Worm (Caenorhabditis elegans): ENCODE data around the gene ugt-63.

The ugt-63 gene

ce11 chrV:5088311-5088710, 22.3 kb downstream of the ugt-63 start:
- TF ChIP-seq ces-1 (GFP tag; optimal IDR thresholded peaks at IDR 0.05), result peak; percentile 54
- TF ChIP-seq nhr-48 (tag; optimal IDR thresholded peaks at IDR 0.05), result no peak
- 0 out of 2 replicates have a peak, but pooled peaks have one; percentile 34 for TF ChIP-seq ctbp-1 (GFP tag; IDR thresholded peaks at IDR 0.05)
- TF ChIP-seq dmd-6 (GFP tag; IDR thresholded peaks at IDR 0.05), result 0 out of 2 replicates have a peak, but pooled peaks have one; percentile 11

- TF ChIP-seq dmd-6 (GFP tag; IDR thresholded peaks at IDR 0.05), result peak; percentile 57; the same call in 1 of the 2 replicates
- no peak for TF ChIP-seq daf-12 (tag; optimal IDR thresholded peaks at IDR 0.05)
- peak in 1 of 2 experiments; percentile 39 for TF ChIP-seq hif-1 (tag; optimal IDR thresholded peaks at IDR 0.05)
- peak; percentile 35 for TF ChIP-seq mep-1 (tag; optimal IDR thresholded peaks at IDR 0.05)
- no peak for TF ChIP-seq lin-29 (GFP tag; IDR thresholded peaks at IDR 0.05)
- peak; percentile 64 for TF ChIP-seq nhr-28 (tag; optimal IDR thresholded peaks at IDR 0.05)
- no peak for TF ChIP-seq ceh-20 (GFP tag; IDR thresholded peaks at IDR 0.05)
- peak; percentile 6 for TF ChIP-seq pqm-1 (tag; optimal IDR thresholded peaks at IDR 0.05)
- TF ChIP-seq dpl-1 (GFP tag; optimal IDR thresholded peaks at IDR 0.05), result peak; percentile 28
- no peak for TF ChIP-seq pha-4 (GFP tag; IDR thresholded peaks at IDR 0.05)
- TF ChIP-seq pha-4 (tag; optimal IDR thresholded peaks at IDR 0.05), result peak; percentile 19
- no peak for TF ChIP-seq Y48G9A.11 (GFP tag; IDR thresholded peaks at IDR 0.05)
- TF ChIP-seq lsy-2 (tag; optimal IDR thresholded peaks at IDR 0.05), result peak in 1 of 2 experiments; percentile 59
- TF ChIP-seq hlh-11 (tag; optimal IDR thresholded peaks at IDR 0.05), result peak; percentile 40
- peak; percentile 49 for TF ChIP-seq T20F7.1 (GFP tag; optimal IDR thresholded peaks at IDR 0.05)
- TF ChIP-seq zip-2 (tag; optimal IDR thresholded peaks at IDR 0.05), result peak; percentile 98
- peak in 1 of 2 experiments; percentile 54 for TF ChIP-seq daf-16 (GFP tag; optimal IDR thresholded peaks at IDR 0.05)
- no peak for TF ChIP-seq daf-16 (tag; optimal IDR thresholded peaks at IDR 0.05)
- peak; percentile 60 for TF ChIP-seq nhr-6 (tag; optimal IDR thresholded peaks at IDR 0.05)
Observed at ce11 chrV:5086919-5087404, 23.6 kb downstream of the ugt-63 start, which contains the start of gene Y58A7A.5. TSS of gene Y58A7A.5 (minus strand) at chrV:5086969.

- no peak for TF ChIP-seq ZK337.2 (GFP tag; IDR thresholded peaks at IDR 0.05)
- TF ChIP-seq snpc-4 (tag; optimal IDR thresholded peaks at IDR 0.05), result no peak
- TF ChIP-seq zip-2 (tag; optimal IDR thresholded peaks at IDR 0.05), result peak; percentile 92
- TF ChIP-seq hif-1 (tag; optimal IDR thresholded peaks at IDR 0.05), result no peak
- no peak for TF ChIP-seq attf-4 (tag; optimal IDR thresholded peaks at IDR 0.05)
- TF ChIP-seq Y105C5A.15 (GFP tag; IDR thresholded peaks at IDR 0.05), result no peak
- peak; percentile 6 for TF ChIP-seq nhr-28 (tag; optimal IDR thresholded peaks at IDR 0.05)
- no peak for TF ChIP-seq php-3 (GFP tag; IDR thresholded peaks at IDR 0.05)
Observed at ce11 chrV:5084957-5085465, 25.6 kb downstream of the ugt-63 start, which contains the start of gene Y58A7A.4. TSS of gene Y58A7A.4 (minus strand) at chrV:5085007.

ce11 chrV:5080853-5081338, 29.7 kb downstream of the ugt-63 start, which contains the start of gene Y58A7A.3:
TSS of gene Y58A7A.3 (minus strand) at chrV:5080903.
- TF ChIP-seq mxl-3 (GFP tag; optimal IDR thresholded peaks at IDR 0.05) (peak; percentile 32), T20F7.1 (GFP tag; optimal IDR thresholded peaks at IDR 0.05) (peak; percentile 61), lsy-2 (tag; optimal IDR thresholded peaks at IDR 0.05) (peak in 1 of 2 experiments; percentile 68), dpl-1 (GFP tag; optimal IDR thresholded peaks at IDR 0.05) (peak; percentile 20), ztf-7 (tag; optimal IDR thresholded peaks at IDR 0.05) (peak; percentile 98), pqm-1 (tag; optimal IDR thresholded peaks at IDR 0.05) (peak; percentile 43), mep-1 (tag; optimal IDR thresholded peaks at IDR 0.05) (peak; percentile 43), hlh-11 (tag; optimal IDR thresholded peaks at IDR 0.05) (peak; percentile 56), zfp-2 (tag; optimal IDR thresholded peaks at IDR 0.05) (no peak), dve-1 (tag; optimal IDR thresholded peaks at IDR 0.05; ENCODE audit: insufficient read depth) (peak; percentile 57), hlh-30 (tag; optimal IDR thresholded peaks at IDR 0.05; ENCODE audit: insufficient read depth) (peak; percentile 48), daf-16 (GFP tag; optimal IDR thresholded peaks at IDR 0.05) (no peak), daf-16 (tag; optimal IDR thresholded peaks at IDR 0.05) (peak; percentile 64), Y105C5A.15 (GFP tag; IDR thresholded peaks at IDR 0.05) (no peak), zip-2 (tag; optimal IDR thresholded peaks at IDR 0.05) (peak; percentile 100), nhr-6 (tag; optimal IDR thresholded peaks at IDR 0.05) (peak; percentile 19), mxl-2 (GFP tag; conservative IDR thresholded peaks at IDR 0.05) (no peak), nhr-237 (tag; optimal IDR thresholded peaks at IDR 0.05) (no peak), attf-4 (tag; optimal IDR thresholded peaks at IDR 0.05) (no peak), zfp-3 (GFP tag; conservative IDR thresholded peaks at IDR 0.05) (no peak), dmd-6 (GFP tag; IDR thresholded peaks at IDR 0.05) (peak; percentile 37; the same call in 1 of the 2 replicates), nhr-28 (tag; optimal IDR thresholded peaks at IDR 0.05) (peak; percentile 93), nhr-77 (tag; optimal IDR thresholded peaks at IDR 0.05) (peak; percentile 30), aha-1 (tag) (peak; percentile 66), mdl-1 (tag; optimal IDR thresholded peaks at IDR 0.05) (peak in 1 of 2 experiments; percentile 67), hif-1 (tag; optimal IDR thresholded peaks at IDR 0.05) (peak in 1 of 2 experiments; percentile 54), mes-2 (tag; optimal IDR thresholded peaks at IDR 0.05; ENCODE audit: poor library complexity, severe bottlenecking) (peak; percentile 54), nhr-102 (tag; optimal IDR thresholded peaks at IDR 0.05) (peak; percentile 31)

All from whole organism, L4 larva.